Fruit fly (Drosophila melanogaster): ENCODE data around the gene RFeSP.

RFeSP gene

DNA sequence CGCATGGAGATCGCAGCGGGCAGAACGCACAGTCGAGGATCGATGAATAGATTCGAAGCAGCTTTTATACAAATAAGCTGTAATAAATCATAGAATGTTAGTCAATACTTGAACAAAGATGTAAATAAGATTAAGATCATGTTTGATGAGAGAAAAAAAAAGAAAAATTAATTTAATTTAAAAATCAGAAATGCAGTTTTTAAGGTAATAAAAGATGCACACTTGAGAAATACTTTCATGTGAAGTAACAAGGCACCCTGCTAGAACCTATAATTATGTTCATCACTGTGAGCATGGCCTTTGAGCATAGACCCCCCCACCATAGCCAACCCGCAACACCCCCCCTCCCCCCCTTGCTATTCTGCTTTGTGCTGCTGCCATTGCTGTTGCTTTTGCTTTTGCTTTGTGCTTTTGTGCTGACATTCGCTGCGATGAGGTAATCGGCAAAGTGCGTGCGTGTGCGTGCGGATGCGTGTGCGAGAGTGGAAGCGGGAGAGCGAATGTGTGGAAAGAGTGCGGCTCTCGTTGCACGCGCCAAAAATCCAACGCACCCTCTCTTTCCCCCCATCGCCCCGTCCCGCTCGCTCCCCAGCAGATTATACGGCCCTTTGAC lies 29.4 kb upstream of the RFeSP start (continued):
- TF ChIP-seq CG9876 (GFP tag; optimal IDR thresholded peaks at IDR 0.05) (peak; percentile 66), CG13624 (GFP tag; optimal IDR thresholded peaks at IDR 0.05) (peak; percentile 93), shn (GFP tag; optimal IDR thresholded peaks at IDR 0.05) (peak; percentile 87), CHES-1-like (GFP tag; optimal IDR thresholded peaks at IDR 0.05) (peak; percentile 84), nerfin-2 (GFP tag; IDR thresholded peaks at IDR 0.05; ENCODE audit: partially characterized antibody) (no peak), CG3065 (GFP tag; optimal IDR thresholded peaks at IDR 0.05) (peak; percentile 81), CG12659 (GFP tag; optimal IDR thresholded peaks at IDR 0.05) (peak; percentile 99), CG32532 (GFP tag; IDR thresholded peaks at IDR 0.05) (peak; percentile 98), CG6254 (GFP tag; optimal IDR thresholded peaks at IDR 0.05) (peak; percentile 95), CkIIα-i1 (GFP tag; IDR thresholded peaks at IDR 0.05) (peak; percentile 77), CG34376 (GFP tag; optimal IDR thresholded peaks at IDR 0.05) (peak; percentile 99), NFAT (GFP tag; IDR thresholded peaks at IDR 0.05) (peak; percentile 95), NK7.1 (GFP tag; optimal IDR thresholded peaks at IDR 0.05) (peak; percentile 84), Hr3 (GFP tag; optimal IDR thresholded peaks at IDR 0.05) (peak; percentile 95), ap (GFP tag; IDR thresholded peaks at IDR 0.05) (peak; percentile 95), Poxn (GFP tag; IDR thresholded peaks at IDR 0.05) (peak; percentile 86), sc (optimal IDR thresholded peaks at IDR 0.05) (no peak), sc (GFP tag; optimal IDR thresholded peaks at IDR 0.05) (peak; percentile 89), Ets65A (GFP tag) (peak; percentile 95), Dref (GFP tag; IDR thresholded peaks at IDR 0.05) (no peak; the same call in 1 of the 2 replicates), CG12391 (tag; optimal IDR thresholded peaks at IDR 0.05) (peak; percentile 98), z (GFP tag; IDR thresholded peaks at IDR 0.05) (peak; percentile 53; the same call in 2 of the 3 replicates), sim (GFP tag; IDR thresholded peaks at IDR 0.05) (peak; percentile 91), CG6272 (GFP tag; IDR thresholded peaks at IDR 0.05) (peak; percentile 90), CG4404 (GFP tag; IDR thresholded peaks at IDR 0.05) (peak; percentile 92), mld (GFP tag; IDR thresholded peaks at IDR 0.05; ENCODE audit: partially characterized antibody) (no peak), CG9797 (GFP tag; optimal IDR thresholded peaks at IDR 0.05) (peak; percentile 14), az2 (GFP tag; optimal IDR thresholded peaks at IDR 0.05) (peak; percentile 95), btn (GFP tag; optimal IDR thresholded peaks at IDR 0.05) (peak; percentile 72), cad (GFP tag; optimal IDR thresholded peaks at IDR 0.05) (no peak), CG34422 (GFP tag; IDR thresholded peaks at IDR 0.05) (peak; percentile 98), ERR (GFP tag; optimal IDR thresholded peaks at IDR 0.05) (peak; percentile 74), CG11398 (GFP tag; optimal IDR thresholded peaks at IDR 0.05) (peak; percentile 63), gce (GFP tag; IDR thresholded peaks at IDR 0.05) (peak; percentile 87), toy (GFP tag; IDR thresholded peaks at IDR 0.05) (peak; percentile 90), GATAe (GFP tag; conservative IDR thresholded peaks at IDR 0.05) (peak; percentile 75), Dbx (GFP tag; IDR thresholded peaks at IDR 0.05) (peak; percentile 97), seq (GFP tag; IDR thresholded peaks at IDR 0.05) (peak; percentile 99), MESR4 (GFP tag; optimal IDR thresholded peaks at IDR 0.05) (peak; percentile 32), da (GFP tag; optimal IDR thresholded peaks at IDR 0.05) (no peak), CG7963 (GFP tag; IDR thresholded peaks at IDR 0.05; ENCODE audit: partially characterized antibody) (no peak), CG1647 (GFP tag; optimal IDR thresholded peaks at IDR 0.05) (peak; percentile 73), hbn (GFP tag; IDR thresholded peaks at IDR 0.05; ENCODE audit: partially characterized antibody) (no peak), sr (GFP tag; IDR thresholded peaks at IDR 0.05) (peak; percentile 56; the same call in 1 of the 3 replicates), ranshi (GFP tag; IDR thresholded peaks at IDR 0.05) (peak; percentile 96), ac (GFP tag; optimal IDR thresholded peaks at IDR 0.05) (peak; percentile 64), Dip3 (GFP tag; optimal IDR thresholded peaks at IDR 0.05) (peak; percentile 94), CG7745 (tag; optimal IDR thresholded peaks at IDR 0.05) (peak; percentile 14), CrebB (tag; optimal IDR thresholded peaks at IDR 0.05) (peak; percentile 95), scrt (GFP tag; optimal IDR thresholded peaks at IDR 0.05) (peak; percentile 95), sna (GFP tag; IDR thresholded peaks at IDR 0.05; ENCODE audit: partially characterized antibody) (no peak)

Data from whole organism, embryonic.